Worm (Caenorhabditis elegans): ENCODE data around the gene T01G5.7.

The T01G5.7 gene

DNA sequence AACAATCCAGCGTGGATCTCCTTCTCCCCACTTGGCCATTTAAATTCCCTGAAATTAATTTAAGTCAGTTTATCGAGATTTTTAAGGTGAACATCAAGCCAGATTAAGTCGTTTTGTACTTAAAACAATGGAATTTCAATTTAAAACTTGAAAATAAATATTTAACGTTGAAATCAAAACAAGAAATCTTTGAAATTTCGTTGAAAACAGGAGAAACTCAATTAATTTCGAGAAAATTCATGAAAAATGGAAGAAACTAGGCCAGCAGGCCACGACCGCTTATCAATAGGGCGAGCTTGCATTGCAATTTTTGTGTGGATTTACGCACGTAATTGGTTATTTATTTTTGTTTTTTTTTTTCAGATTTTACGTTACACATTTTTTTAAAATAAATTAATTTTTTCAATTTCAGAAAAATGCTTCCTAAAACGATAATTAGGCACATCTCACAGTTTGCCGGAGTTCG is 26.4 kb upstream of the T01G5.7 start, which contains the start of the genes ahsa-1 and C01G10.7:
Gene ahsa-1, minus strand, starts transcription at position 51 of the 466 bp plus-strand sequence.
Gene C01G10.7, plus strand, starts transcription at position 413 of the 466 bp plus-strand sequence.
- TF ChIP-seq hlh-12 (tag; optimal IDR thresholded peaks at IDR 0.05) (no peak), lin-26 (GFP tag; IDR thresholded peaks at IDR 0.05) (0 out of 2 replicates have a peak, but pooled peaks have one; percentile 8), snpc-3.4 (tag; optimal IDR thresholded peaks at IDR 0.05) (peak; percentile 51), pbrm-1 (GFP tag; IDR thresholded peaks at IDR 0.05) (peak; percentile 87; the same call in 1 of the 2 replicates), mcd-1 (GFP tag; IDR thresholded peaks at IDR 0.05) (peak; percentile 98), ceh-27 (GFP tag; optimal IDR thresholded peaks at IDR 0.05) (peak; percentile 92), Y53F4B.3 (GFP tag; IDR thresholded peaks at IDR 0.05) (no peak), cebp-1 (GFP tag; IDR thresholded peaks at IDR 0.05) (peak; percentile 72; the same call in 1 of the 2 replicates), cebp-1 (tag; optimal IDR thresholded peaks at IDR 0.05) (no peak), nhr-27 (tag; optimal IDR thresholded peaks at IDR 0.05) (no peak), ceh-79 (tag; optimal IDR thresholded peaks at IDR 0.05) (peak; percentile 13), tbx-9 (tag; optimal IDR thresholded peaks at IDR 0.05; ENCODE audit: borderline replicate concordance) (no peak), lir-1 (GFP tag; conservative IDR thresholded peaks at IDR 0.05) (peak; percentile 82), Y67H2A.10 (GFP tag; conservative IDR thresholded peaks at IDR 0.05) (peak; percentile 74), T07F8.4 (tag; optimal IDR thresholded peaks at IDR 0.05) (peak; percentile 24), snpc-1.3 (tag; optimal IDR thresholded peaks at IDR 0.05; ENCODE audit: insufficient read depth) (peak; percentile 65), him-1 (tag; optimal IDR thresholded peaks at IDR 0.05) (peak; percentile 26), mel-28 (tag; optimal IDR thresholded peaks at IDR 0.05; ENCODE audit: borderline replicate concordance) (peak; percentile 57), F55B11.4 (tag; optimal IDR thresholded peaks at IDR 0.05; ENCODE audit: borderline replicate concordance, insufficient read depth) (no peak), athp-1 (tag; optimal IDR thresholded peaks at IDR 0.05) (peak; percentile 86), snpc-4 (GFP tag; optimal IDR thresholded peaks at IDR 0.05) (no peak), snpc-4 (tag; optimal IDR thresholded peaks at IDR 0.05) (peak in 3 of 4 experiments; percentile 69 to 85 (median 74)), efl-1 (GFP tag; optimal IDR thresholded peaks at IDR 0.05) (peak; percentile 57), nhr-120 (GFP tag; IDR thresholded peaks at IDR 0.05) (no peak), bed-2 (GFP tag; IDR thresholded peaks at IDR 0.05) (peak; percentile 94), F22D6.2 (tag; optimal IDR thresholded peaks at IDR 0.05) (peak; percentile 52), Y79H2A.3 (GFP tag; conservative IDR thresholded peaks at IDR 0.05) (peak; percentile 77), attf-6 (GFP tag; IDR thresholded peaks at IDR 0.05) (no peak), sea-2 (GFP tag; IDR thresholded peaks at IDR 0.05) (no peak), repo-1 (tag; optimal IDR thresholded peaks at IDR 0.05) (no peak), attf-5 (GFP tag; optimal IDR thresholded peaks at IDR 0.05) (peak; percentile 93), aptf-2 (GFP tag; conservative IDR thresholded peaks at IDR 0.05) (peak; percentile 90), D2030.7 (GFP tag; IDR thresholded peaks at IDR 0.05) (peak; percentile 88), ztf-22 (GFP tag; optimal IDR thresholded peaks at IDR 0.05) (peak; percentile 49), sptf-2 (GFP tag; optimal IDR thresholded peaks at IDR 0.05) (peak; percentile 41), ztf-25 (GFP tag; IDR thresholded peaks at IDR 0.05) (peak; percentile 71; the same call in 1 of the 2 replicates), pha-4 (tag; optimal IDR thresholded peaks at IDR 0.05) (no peak), lin-35 (GFP tag; optimal IDR thresholded peaks at IDR 0.05) (no peak), ZK185.1 (tag; optimal IDR thresholded peaks at IDR 0.05; ENCODE audit: poor library complexity, severe bottlenecking) (peak; percentile 97), K12H6.12 (tag; optimal IDR thresholded peaks at IDR 0.05) (peak; percentile 70), rcor-1 (GFP tag; IDR thresholded peaks at IDR 0.05) (peak; percentile 84), T26A5.8 (tag; optimal IDR thresholded peaks at IDR 0.05) (no peak), ceh-91 (GFP tag; IDR thresholded peaks at IDR 0.05) (peak; percentile 90), ekl-4 (GFP tag; IDR thresholded peaks at IDR 0.05) (peak; percentile 88), egl-44 (GFP tag; IDR thresholded peaks at IDR 0.05) (peak; percentile 80), ceh-100 (GFP tag; IDR thresholded peaks at IDR 0.05) (peak; percentile 72), rpc-1 (optimal IDR thresholded peaks at IDR 0.05) (peak; percentile 31), rpc-1 (tag; optimal IDR thresholded peaks at IDR 0.05) (no peak), lsl-1 (GFP tag; optimal IDR thresholded peaks at IDR 0.05) (peak; percentile 68)
